Worm (Caenorhabditis elegans) whole organism, L4 larva: ENCODE data around the gene mtrr-1.

Experiments used
- F44E2.7 ChIP-seq: fragments of 200-800 bp; sonication (Bioruptor generic); IDR thresholded peaks from 2 replicates; pipeline ENCODE4 v2.1.2; 2022; ENCODE audit warnings: missing genetic modification characterization, missing compliant biosample characterization
- F49E8.2 ChIP-seq: sonication (generic microtip); optimal IDR thresholded peaks from 2 replicates; lab custom pipeline; 2016; ENCODE audit warnings: missing compliant biosample characterization, mild to moderate bottlenecking, missing genetic modification characterization, borderline replicate concordance
- T20F7.1 ChIP-seq: fragments of 200-800 bp; sonication (Bioruptor generic); optimal IDR thresholded peaks from 2 replicates; lab custom pipeline; 2018; ENCODE audit warnings: mild to moderate bottlenecking, missing genetic modification characterization, missing compliant biosample characterization
- T26A8.4 ChIP-seq: fragments of 200-800 bp; sonication (Bioruptor generic); IDR thresholded peaks from 2 replicates; pipeline ENCODE4 v1.3.6; 2022; ENCODE audit warnings: missing genetic modification characterization, missing compliant biosample characterization
- Y105C5A.15 ChIP-seq: fragments of 200-800 bp; sonication (Bioruptor generic); IDR thresholded peaks from 2 replicates; pipeline ENCODE4 v1.3.6; 2022; ENCODE audit warnings: missing genetic modification characterization, missing compliant biosample characterization
- Y5F2A.4 ChIP-seq: fragments of 200-800 bp; sonication (Bioruptor generic); optimal IDR thresholded peaks from 2 replicates; lab custom pipeline; 2018; ENCODE audit warnings: mild to moderate bottlenecking, missing genetic modification characterization, missing compliant biosample characterization
- aha-1 ChIP-seq: fragments of 150-350 bp; peaks from one replicate; lab custom pipeline; 2014; ENCODE audit warnings: missing biosample characterization, missing genetic modification characterization
- aly-2 ChIP-seq: sonication (generic microtip); optimal IDR thresholded peaks from 2 replicates; lab custom pipeline; 2018; ENCODE audit warnings: missing biosample characterization, missing genetic modification characterization
- ama-1 ChIP-seq: fragments of 150-350 bp; optimal IDR thresholded peaks from 2 replicates; lab custom pipeline; 2014; ENCODE audit warnings: inconsistent platforms, mixed read lengths
- arid-1 ChIP-seq: fragments of 200-800 bp; sonication (Bioruptor generic); conservative IDR thresholded peaks from 2 replicates; pipeline ENCODE4 v1.3.6; 2022; ENCODE audit warnings: missing genetic modification reagents, missing genetic modification characterization, missing compliant biosample characterization
- ceh-20 ChIP-seq: fragments of 200-800 bp; sonication (Bioruptor generic); IDR thresholded peaks from 2 replicates; pipeline ENCODE4 v1.3.6; 2022; ENCODE audit warnings: missing genetic modification reagents, missing genetic modification characterization, missing compliant biosample characterization
- ceh-28 ChIP-seq: fragments of 150-350 bp; optimal IDR thresholded peaks from 2 replicates; lab custom pipeline; 2014; ENCODE audit warnings: missing biosample characterization, missing genetic modification reagents, missing genetic modification characterization
- ceh-32 ChIP-seq: sonication (generic microtip); optimal IDR thresholded peaks from 2 replicates; lab custom pipeline; 2016; ENCODE audit warnings: mild to moderate bottlenecking, missing genetic modification characterization, missing compliant biosample characterization; ENCODE audit not compliant: poor library complexity
- daf-16 ChIP-seq, 3 experiments: sonication (generic microtip); optimal IDR thresholded peaks; 2 replicates each; lab custom pipeline; 2016 to 2017; ENCODE audit warnings: missing genetic modification characterization in 3 of 3, missing genetic modification reagents in 3 of 3, mild to moderate bottlenecking in 2 of 3, missing compliant biosample characterization in 2 of 3, missing biosample characterization in 1 of 3, moderate library complexity in 1 of 3
- daf-19 ChIP-seq: fragments of 200-800 bp; sonication (Bioruptor generic); conservative IDR thresholded peaks from 2 replicates; pipeline ENCODE4 v1.3.6; 2022; ENCODE audit warnings: missing genetic modification characterization, missing compliant biosample characterization
- daf-8 ChIP-seq: fragments of 200-800 bp; sonication (Bioruptor generic); IDR thresholded peaks from 2 replicates; pipeline ENCODE4 v1.3.6; 2022; ENCODE audit warnings: missing genetic modification characterization, missing compliant biosample characterization
- dmd-6 ChIP-seq: fragments of 200-800 bp; sonication (Bioruptor generic); IDR thresholded peaks from 2 replicates; pipeline ENCODE4 v1.3.6; 2022; ENCODE audit warnings: missing genetic modification reagents, missing genetic modification characterization, missing compliant biosample characterization
- duxl-1 ChIP-seq: sonication (generic microtip); optimal IDR thresholded peaks from 2 replicates; lab custom pipeline; 2016; ENCODE audit warnings: mild to moderate bottlenecking, missing genetic modification characterization, moderate library complexity, missing compliant biosample characterization; ENCODE audit not compliant: poor library complexity
- egl-27 ChIP-seq: sonication (generic microtip); optimal IDR thresholded peaks from 3 replicates; lab custom pipeline; 2017; ENCODE audit warnings: missing biosample characterization, missing genetic modification reagents, missing genetic modification characterization
- gei-8 ChIP-seq: fragments of 200-800 bp; sonication (Bioruptor generic); optimal IDR thresholded peaks from 2 replicates; lab custom pipeline; 2018; ENCODE audit warnings: mild to moderate bottlenecking, missing genetic modification characterization, missing compliant biosample characterization
- hif-1 ChIP-seq, 2 experiments: sonication (generic microtip); optimal IDR thresholded peaks; 2 replicates each; lab custom pipeline; 2016 to 2017; ENCODE audit warnings: missing compliant biosample characterization in 2 of 2, missing genetic modification characterization in 2 of 2, missing genetic modification reagents in 2 of 2, missing genotype in 2 of 2, mild to moderate bottlenecking in 1 of 2
- hlh-11 ChIP-seq: fragments of 200-800 bp; sonication (Bioruptor generic); optimal IDR thresholded peaks from 2 replicates; lab custom pipeline; 2018; ENCODE audit warnings: mild to moderate bottlenecking, missing genetic modification characterization, missing compliant biosample characterization
- jun-1 ChIP-seq: fragments of 150-350 bp; optimal IDR thresholded peaks from 2 replicates; lab custom pipeline; 2014; ENCODE audit warnings: missing biosample characterization, missing genetic modification reagents, missing genetic modification characterization
- lin-15B ChIP-seq: fragments of 150-350 bp; sonication (generic microtip); optimal IDR thresholded peaks from 3 replicates; lab custom pipeline; 2014; ENCODE audit warnings: missing biosample characterization, missing genetic modification characterization
- lin-39 ChIP-seq: fragments of 150-350 bp; optimal IDR thresholded peaks from 2 replicates; lab custom pipeline; 2014; ENCODE audit warnings: missing biosample characterization, missing genetic modification reagents, missing genetic modification characterization
- lsy-2 ChIP-seq, 2 experiments: fragments of 150-350 bp in 1 of 2; sonication (generic microtip) in 1 of 2; optimal IDR thresholded peaks; 2 replicates each; lab custom pipeline; 2014 to 2017; ENCODE audit warnings: missing biosample characterization in 2 of 2, missing genetic modification characterization in 2 of 2
- mdl-1 ChIP-seq, 2 experiments: fragments of 150-350 bp in 1 of 2; sonication (generic microtip) in 1 of 2; optimal IDR thresholded peaks; 2 replicates each; lab custom pipeline; 2014 to 2017; ENCODE audit warnings: missing biosample characterization in 2 of 2, missing genetic modification characterization in 2 of 2
- mep-1 ChIP-seq: fragments of 150-350 bp; sonication (generic microtip); optimal IDR thresholded peaks from 3 replicates; lab custom pipeline; 2014; ENCODE audit warnings: missing biosample characterization, missing genetic modification characterization
- mxl-3 ChIP-seq: fragments of 200-800 bp; sonication (Bioruptor generic); optimal IDR thresholded peaks from 2 replicates; lab custom pipeline; 2018; ENCODE audit warnings: mild to moderate bottlenecking, missing genetic modification characterization, missing compliant biosample characterization
- nhr-10 ChIP-seq: fragments of 150-350 bp; optimal IDR thresholded peaks from 2 replicates; lab custom pipeline; 2014; ENCODE audit warnings: missing biosample characterization, missing genetic modification characterization
- nhr-25 ChIP-seq: sonication (generic microtip); optimal IDR thresholded peaks from 2 replicates; lab custom pipeline; 2017; ENCODE audit warnings: missing genetic modification characterization, mild to moderate bottlenecking, missing compliant biosample characterization, antibody characterized with exemption, moderate library complexity, borderline replicate concordance; ENCODE audit not compliant: insufficient read depth
- nhr-28 ChIP-seq: fragments of 150-350 bp; optimal IDR thresholded peaks from 2 replicates; lab custom pipeline; 2014; ENCODE audit warnings: missing biosample characterization, missing genetic modification characterization
- nhr-41 ChIP-seq: fragments of 200-800 bp; sonication (Bioruptor generic); IDR thresholded peaks from 2 replicates; pipeline ENCODE4 v1.3.6; 2022; ENCODE audit warnings: missing genetic modification reagents, missing genetic modification characterization, missing compliant biosample characterization
- nhr-42 ChIP-seq: fragments of 200-800 bp; sonication (Bioruptor generic); IDR thresholded peaks from 2 replicates; pipeline ENCODE4 v1.3.6; 2022; ENCODE audit warnings: missing genetic modification characterization, missing compliant biosample characterization
- nhr-48 ChIP-seq: sonication (generic microtip); optimal IDR thresholded peaks from 2 replicates; lab custom pipeline; 2016; ENCODE audit warnings: mild to moderate bottlenecking, missing genetic modification characterization, missing compliant biosample characterization
- nhr-6 ChIP-seq: fragments of 150-350 bp; optimal IDR thresholded peaks from 2 replicates; lab custom pipeline; 2014; ENCODE audit warnings: missing biosample characterization, missing genetic modification characterization
- nhr-76 ChIP-seq: fragments of 150-350 bp; optimal IDR thresholded peaks from 2 replicates; lab custom pipeline; 2014; ENCODE audit warnings: missing biosample characterization, missing genetic modification characterization
- nhr-77 ChIP-seq: fragments of 150-350 bp; optimal IDR thresholded peaks from 2 replicates; lab custom pipeline; 2014; ENCODE audit warnings: missing biosample characterization, missing genetic modification characterization
- pha-4 ChIP-seq, 2 experiments: fragments of 150-350 bp in 1 of 2; fragments of 200-800 bp in 1 of 2; sonication (Bioruptor generic) in 1 of 2; IDR thresholded peaks in 1 of 2; optimal IDR thresholded peaks in 1 of 2; 2 replicates each; pipeline versions ENCODE4 v1.3.6 to Lab custom; 2014 to 2022; ENCODE audit warnings: missing genetic modification characterization in 2 of 2, missing genetic modification reagents in 2 of 2, missing biosample characterization in 1 of 2, missing compliant biosample characterization in 1 of 2
- pqm-1 ChIP-seq: sonication (generic microtip); optimal IDR thresholded peaks from 2 replicates; lab custom pipeline; 2017; ENCODE audit warnings: missing biosample characterization, missing genetic modification characterization
- snpc-1.2 ChIP-seq: fragments of 200-800 bp; sonication (Bioruptor generic); IDR thresholded peaks from 2 replicates; pipeline ENCODE4 v1.3.6; 2022; ENCODE audit warnings: missing genetic modification reagents, missing genetic modification characterization, missing compliant biosample characterization
- snpc-4 ChIP-seq: fragments of 150-350 bp; optimal IDR thresholded peaks from 2 replicates; lab custom pipeline; 2014; ENCODE audit warnings: missing biosample characterization, missing genetic modification characterization
- tag-97 ChIP-seq: fragments of 200-800 bp; sonication (Bioruptor generic); IDR thresholded peaks from 2 replicates; pipeline ENCODE4 v1.3.6; 2022; ENCODE audit warnings: missing genetic modification characterization, missing compliant biosample characterization
- unc-62 ChIP-seq, 3 experiments: fragments of 150-350 bp in 1 of 3; sonication (generic microtip); optimal IDR thresholded peaks in 2 of 3; peaks in 1 of 3; 1 replicate in 1 of 3; 2 replicates in 2 of 3; lab custom pipeline; 2014 to 2017; ENCODE audit warnings: missing biosample characterization in 3 of 3, missing genetic modification characterization in 3 of 3, missing genetic modification reagents in 3 of 3, missing genotype in 1 of 3
- vab-7 ChIP-seq: fragments of 200-800 bp; sonication (Bioruptor generic); IDR thresholded peaks from 2 replicates; pipeline ENCODE4 v1.3.6; 2022; ENCODE audit warnings: missing genetic modification reagents, missing genetic modification characterization, missing compliant biosample characterization
- zfp-2 ChIP-seq: sonication (generic microtip); optimal IDR thresholded peaks from 2 replicates; lab custom pipeline; 2016; ENCODE audit warnings: mild to moderate bottlenecking, missing genetic modification characterization, missing compliant biosample characterization
- zip-11 ChIP-seq: fragments of 200-800 bp; sonication (Bioruptor generic); IDR thresholded peaks from 2 replicates; pipeline ENCODE4 v1.3.6; 2022; ENCODE audit warnings: missing genetic modification characterization, missing compliant biosample characterization
- ztf-7 ChIP-seq: fragments of 150-350 bp; optimal IDR thresholded peaks from 2 replicates; lab custom pipeline; 2014; ENCODE audit warnings: missing biosample characterization, missing genetic modification characterization

mtrr-1 gene

DNA sequence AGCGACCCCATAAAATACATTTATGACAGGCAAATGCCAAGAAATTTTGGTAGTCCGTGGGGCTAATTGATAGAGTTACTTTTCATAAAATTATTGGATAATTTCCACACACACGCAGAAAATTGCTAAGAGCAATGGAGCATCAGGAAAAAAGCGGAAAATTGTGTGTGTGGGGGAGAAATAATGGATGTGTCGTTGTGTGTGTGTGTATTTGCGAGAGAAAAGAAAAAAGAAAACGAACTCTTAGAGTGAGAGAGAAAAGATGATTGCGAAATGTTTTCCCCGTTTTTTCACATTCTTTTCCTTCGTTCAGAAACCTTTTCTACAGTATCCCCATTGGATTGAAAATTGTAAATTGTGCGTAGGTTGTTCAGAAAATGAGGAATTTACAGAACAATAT lies 4.2 kb upstream of the mtrr-1 start:
- peak; percentile 57 for TF ChIP-seq nhr-28 (tag; lab: Kevin White, UChicago)
- TF ChIP-seq hif-1 (tag; optimal IDR thresholded peaks at IDR 0.05; lab: Kevin White, UChicago): peak in 1 of 2 experiments; percentile 53
- no peak for TF ChIP-seq snpc-1.2 (GFP tag; lab: Robert Waterston, UW)
- peak in 1 of 2 experiments; percentile 16 for TF ChIP-seq mdl-1 (tag; optimal IDR thresholded peaks at IDR 0.05; lab: Kevin White, UChicago)
- TF ChIP-seq mxl-3 (GFP tag; lab: Kevin White, UChicago): peak; percentile 1
- no peak for TF ChIP-seq nhr-10 (tag; lab: Kevin White, UChicago)
- TF ChIP-seq mep-1: peak; percentile 59
- no peak for TF ChIP-seq pqm-1 (tag; lab: Kevin White, UChicago)
- TF ChIP-seq ztf-7 (tag; lab: Kevin White, UChicago): no peak
- TF ChIP-seq lsy-2 (tag; optimal IDR thresholded peaks at IDR 0.05; lab: Kevin White, UChicago): peak in 1 of 2 experiments; percentile 78
- no peak for TF ChIP-seq tag-97 (GFP tag; lab: Robert Waterston, UW)
- TF ChIP-seq Y105C5A.15 (GFP tag; lab: Robert Waterston, UW): no peak
- peak; percentile 6 for TF ChIP-seq gei-8 (GFP tag; lab: Kevin White, UChicago)
- peak; percentile 37 for TF ChIP-seq hlh-11 (tag; lab: Kevin White, UChicago)
- TF ChIP-seq lin-39: no peak
- peak; percentile 52 for TF ChIP-seq nhr-77
- TF ChIP-seq zip-11 (GFP tag; lab: Robert Waterston, UW): no peak
- no peak for TF ChIP-seq vab-7
- no peak for TF ChIP-seq daf-19 (GFP tag; lab: Robert Waterston, UW)
- TF ChIP-seq daf-8: no peak
- TF ChIP-seq ama-1: peak; percentile 1
- TF ChIP-seq arid-1: no peak
- no peak for TF ChIP-seq egl-27 (tag; lab: Kevin White, UChicago)
- TF ChIP-seq dmd-6 (GFP tag; lab: Robert Waterston, UW): 0 out of 2 replicates have a peak, but pooled peaks have one; percentile 11
- TF ChIP-seq ceh-32 (tag; lab: Kevin White, UChicago): no peak
- no peak for TF ChIP-seq daf-16 (GFP tag; optimal IDR thresholded peaks at IDR 0.05; lab: Kevin White, UChicago)
- peak; percentile 8 for TF ChIP-seq daf-16 (tag; optimal IDR thresholded peaks at IDR 0.05; lab: Kevin White, UChicago)

DNA sequence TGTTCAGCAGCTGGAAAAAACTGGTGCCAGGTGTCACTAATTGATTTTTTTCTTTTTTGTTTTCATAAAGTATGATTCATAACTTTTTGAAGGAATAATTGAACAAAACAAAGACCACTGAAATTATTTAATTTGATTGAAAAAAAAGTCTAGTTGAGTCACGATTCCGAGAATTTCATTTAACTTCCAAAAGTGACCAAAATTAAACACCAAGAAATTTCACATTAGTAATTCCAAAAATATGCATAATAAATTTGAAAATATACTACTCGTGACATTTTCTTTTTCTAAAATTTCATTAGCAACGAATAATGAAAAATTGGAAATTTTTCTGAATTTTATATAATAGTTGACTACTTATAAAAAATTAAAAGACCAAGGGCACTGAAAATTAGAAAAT lies 3.7 kb upstream of the mtrr-1 start:
- no peak for TF ChIP-seq Y5F2A.4 (GFP tag; lab: Kevin White, UChicago)
- no peak for TF ChIP-seq lin-15B (tag; lab: Kevin White, UChicago)
- no peak for TF ChIP-seq pha-4 (GFP tag; IDR thresholded peaks at IDR 0.05; lab: Robert Waterston, UW)
- TF ChIP-seq pha-4 (tag; optimal IDR thresholded peaks at IDR 0.05; lab: Kevin White, UChicago): no peak
- peak in 1 of 2 experiments; percentile 96 for TF ChIP-seq unc-62 (GFP tag; optimal IDR thresholded peaks at IDR 0.05 in 1 of 2; lab: Kevin White, UChicago)
- no peak for TF ChIP-seq unc-62 (tag; optimal IDR thresholded peaks at IDR 0.05; lab: Kevin White, UChicago)
- TF ChIP-seq aha-1 (tag; lab: Kevin White, UChicago): peak; percentile 93

DNA sequence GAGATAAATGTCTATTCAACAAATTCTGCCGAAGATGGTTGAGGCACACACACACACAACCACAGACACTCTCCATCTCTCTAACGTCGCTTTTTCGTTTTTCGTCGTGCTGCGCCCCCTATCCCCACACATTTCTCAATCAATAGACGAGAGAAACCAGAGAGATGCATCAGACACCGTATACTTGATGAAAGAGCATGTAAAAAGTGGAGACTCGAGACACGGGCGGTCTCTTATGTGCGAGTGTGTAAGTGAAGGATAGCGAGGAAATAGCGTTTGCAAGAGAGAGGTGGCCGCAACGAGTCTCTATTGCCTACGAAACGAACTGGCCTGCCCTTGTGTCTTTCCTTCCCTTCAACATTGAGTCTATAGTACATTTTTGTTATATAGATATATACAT lies 3.0 kb upstream of the mtrr-1 start:
- TF ChIP-seq ceh-28 (peak; percentile 81), ceh-20 (GFP tag; lab: Robert Waterston, UW) (peak; percentile 45; the same call in 1 of the 2 replicates), F44E2.7 (GFP tag; lab: Robert Waterston, UW) (0 out of 2 replicates have a peak, but pooled peaks have one; percentile 27), nhr-6 (peak; percentile 50), duxl-1 (tag; lab: Kevin White, UChicago) (peak; percentile 69), nhr-48 (tag; lab: Kevin White, UChicago) (peak; percentile 81), mdl-1 (tag; optimal IDR thresholded peaks at IDR 0.05; lab: Kevin White, UChicago) (peak; percentile 41 to 93), daf-19 (GFP tag; lab: Robert Waterston, UW) (0 out of 2 replicates have a peak, but pooled peaks have one; percentile 12), jun-1 (tag; lab: Kevin White, UChicago) (peak; percentile 66), ztf-7 (tag; lab: Kevin White, UChicago) (peak; percentile 66), nhr-42 (GFP tag; lab: Robert Waterston, UW) (peak; percentile 81; the same call in 1 of the 2 replicates), nhr-41 (GFP tag; lab: Robert Waterston, UW) (peak; percentile 76), zfp-2 (no peak), snpc-4 (tag; lab: Kevin White, UChicago) (no peak), T26A8.4 (GFP tag; lab: Robert Waterston, UW) (peak; percentile 79), nhr-76 (tag; lab: Kevin White, UChicago) (no peak), nhr-25 (tag; lab: Kevin White, UChicago) (peak; percentile 90), F49E8.2 (tag; lab: Kevin White, UChicago) (no peak), T20F7.1 (GFP tag; lab: Kevin White, UChicago) (peak; percentile 60), aly-2 (tag; lab: Kevin White, UChicago) (no peak)
